Fruit fly (Drosophila melanogaster) whole organism, embryonic: ENCODE measurements around the gene CG5934.
A peak's percentile ranks its signal among the peaks of the same experiment; 100 is the strongest.

Experiments
- Aef1 ChIP-seq: fragments of 200-800 bp; sonication (Bioruptor generic); IDR thresholded peaks from 3 replicates; pipeline ENCODE4 v1.3.6; 2022; ENCODE audit warnings: missing biosample characterization, missing genetic modification characterization
- Asciz ChIP-seq: fragments of 200-800 bp; sonication (Bioruptor generic); optimal IDR thresholded peaks from 2 replicates; lab custom pipeline; 2017; ENCODE audit warnings: missing biosample characterization, mild to moderate bottlenecking, missing genetic modification characterization, missing genetic modification reagents
- Bdp1 ChIP-seq: fragments of 200-800 bp; sonication (Bioruptor generic); optimal IDR thresholded peaks from 3 replicates; lab custom pipeline; 2016; ENCODE audit warnings: missing biosample characterization, missing genetic modification characterization
- CG10147 ChIP-seq: fragments of 200-800 bp; sonication (Bioruptor generic); optimal IDR thresholded peaks from 2 replicates; lab custom pipeline; 2019; ENCODE audit warnings: missing biosample characterization, mild to moderate bottlenecking, missing genetic modification characterization, moderate library complexity
- CG10462 ChIP-seq: fragments of 200-800 bp; sonication (Bioruptor generic); optimal IDR thresholded peaks from 2 replicates; lab custom pipeline; 2016; ENCODE audit warnings: missing biosample characterization, missing genetic modification characterization
- CG11093 ChIP-seq: fragments of 200-800 bp; sonication (Bioruptor generic); IDR thresholded peaks from 3 replicates; pipeline ENCODE4 v1.3.6; 2022; ENCODE audit warnings: missing biosample characterization, missing genetic modification characterization
- CG11456 ChIP-seq: fragments of 200-800 bp; sonication (Bioruptor generic); IDR thresholded peaks from 3 replicates; pipeline ENCODE4 v1.3.6; 2022; ENCODE audit warnings: missing biosample characterization, missing genetic modification characterization
- CG12104 ChIP-seq: fragments of 200-800 bp; sonication (Bioruptor generic); optimal IDR thresholded peaks from 3 replicates; lab custom pipeline; 2016; ENCODE audit warnings: missing biosample characterization, missing genetic modification characterization
- CG12659 ChIP-seq: fragments of 200-800 bp; sonication (Bioruptor generic); optimal IDR thresholded peaks from 3 replicates; lab custom pipeline; 2017; ENCODE audit warnings: mild to moderate bottlenecking, missing biosample characterization, missing genetic modification reagents, missing genetic modification characterization
- CG14860 ChIP-seq: fragments of 200-800 bp; sonication (Bioruptor generic); IDR thresholded peaks from 3 replicates; pipeline ENCODE4 v1.3.6; 2022; ENCODE audit warnings: missing biosample characterization, missing genetic modification characterization; ENCODE audit not compliant: partially characterized antibody
- CG16779 ChIP-seq: fragments of 200-800 bp; sonication (Bioruptor generic); IDR thresholded peaks from 2 replicates; pipeline ENCODE4 v1.3.6; 2022; ENCODE audit warnings: missing biosample characterization, missing genetic modification characterization
- CG16815 ChIP-seq: fragments of 200-800 bp; sonication (Bioruptor generic); optimal IDR thresholded peaks from 3 replicates; lab custom pipeline; 2017; ENCODE audit warnings: missing biosample characterization, mild to moderate bottlenecking, missing genetic modification characterization
- CG17612 ChIP-seq: fragments of 200-800 bp; sonication (Bioruptor generic); IDR thresholded peaks from 2 replicates; pipeline ENCODE4 v1.3.6; 2022; ENCODE audit warnings: missing biosample characterization, missing genetic modification characterization
- CG18011 ChIP-seq: fragments of 200-800 bp; sonication (Bioruptor generic); optimal IDR thresholded peaks from 2 replicates; lab custom pipeline; 2017; ENCODE audit warnings: missing biosample characterization, missing genetic modification characterization, mild to moderate bottlenecking, moderate library complexity, missing genotype
- CG31365 ChIP-seq: fragments of 200-800 bp; sonication (Bioruptor generic); optimal IDR thresholded peaks from 2 replicates; lab custom pipeline; 2018; ENCODE audit warnings: missing biosample characterization, mild to moderate bottlenecking, missing genetic modification characterization
- CG31441 ChIP-seq: fragments of 200-800 bp; sonication (Bioruptor generic); IDR thresholded peaks from 2 replicates; pipeline ENCODE4 v1.3.6; 2022; ENCODE audit warnings: missing biosample characterization, missing genetic modification characterization
- CG32767 ChIP-seq: fragments of 200-800 bp; sonication (Bioruptor generic); IDR thresholded peaks from 2 replicates; pipeline ENCODE4 v1.3.6; 2022; ENCODE audit warnings: missing biosample characterization, missing genetic modification characterization
- CG3995 ChIP-seq: fragments of 200-800 bp; sonication (Bioruptor generic); optimal IDR thresholded peaks from 3 replicates; lab custom pipeline; 2016; ENCODE audit warnings: missing biosample characterization, missing genetic modification characterization
- CG4730 ChIP-seq: fragments of 200-800 bp; sonication (Bioruptor generic); IDR thresholded peaks from 2 replicates; pipeline ENCODE4 v1.3.6; 2022; ENCODE audit warnings: missing biosample characterization, missing genetic modification characterization
- CG6765 ChIP-seq: fragments of 200-800 bp; sonication (Bioruptor generic); optimal IDR thresholded peaks from 3 replicates; lab custom pipeline; 2017; ENCODE audit warnings: missing biosample characterization, mild to moderate bottlenecking, missing genetic modification characterization
- CG7745 ChIP-seq: fragments of 200-800 bp; sonication (Bioruptor generic); optimal IDR thresholded peaks from 2 replicates; lab custom pipeline; 2018; ENCODE audit warnings: missing biosample characterization, mild to moderate bottlenecking, missing genetic modification characterization, moderate library complexity
- CG8388 ChIP-seq: fragments of 200-800 bp; sonication (Bioruptor generic); optimal IDR thresholded peaks from 2 replicates; lab custom pipeline; 2019; ENCODE audit warnings: missing biosample characterization, mild to moderate bottlenecking, missing genetic modification characterization, moderate library complexity
- CG9876 ChIP-seq: fragments of 200-800 bp; sonication (Bioruptor generic); optimal IDR thresholded peaks from 2 replicates; lab custom pipeline; 2016; ENCODE audit warnings: missing biosample characterization, missing genetic modification characterization
- Dbx ChIP-seq: fragments of 200-800 bp; sonication (Bioruptor generic); IDR thresholded peaks from 3 replicates; pipeline ENCODE4 v1.3.6; 2022; ENCODE audit warnings: missing biosample characterization, missing genetic modification characterization
- Doc3 ChIP-seq: fragments of 200-800 bp; sonication (Bioruptor generic); IDR thresholded peaks from 3 replicates; pipeline ENCODE4 v1.3.6; 2022; ENCODE audit warnings: missing biosample characterization, missing genetic modification characterization; ENCODE audit not compliant: partially characterized antibody
- ERR ChIP-seq: fragments of 200-800 bp; sonication (Bioruptor generic); optimal IDR thresholded peaks from 2 replicates; lab custom pipeline; 2016; ENCODE audit warnings: missing biosample characterization, missing genetic modification characterization
- HLHmδ ChIP-seq: fragments of 200-800 bp; sonication (Bioruptor generic); optimal IDR thresholded peaks from 2 replicates; lab custom pipeline; 2018; ENCODE audit warnings: missing biosample characterization, mild to moderate bottlenecking, missing genetic modification characterization, moderate library complexity
- Hr39 ChIP-seq: fragments of >200 bp; optimal IDR thresholded peaks from 2 replicates; lab custom pipeline; 2017
- Kr ChIP-seq: fragments of 200-800 bp; sonication (Bioruptor generic); optimal IDR thresholded peaks from 2 replicates; lab custom pipeline; 2017; ENCODE audit warnings: missing biosample characterization, mild to moderate bottlenecking, missing genetic modification characterization
- Lpt ChIP-seq: fragments of >200 bp; optimal IDR thresholded peaks from 2 replicates; lab custom pipeline; 2018; ENCODE audit warnings: missing biosample characterization, missing genetic modification characterization
- NK7.1 ChIP-seq: fragments of 200-800 bp; sonication (Bioruptor generic); optimal IDR thresholded peaks from 3 replicates; lab custom pipeline; 2016; ENCODE audit warnings: missing biosample characterization, missing genetic modification characterization
- Oaz ChIP-seq: fragments of 200-800 bp; sonication (Bioruptor generic); IDR thresholded peaks from 2 replicates; pipeline ENCODE4 v1.3.6; 2022; ENCODE audit warnings: missing biosample characterization, missing genetic modification characterization
- Side ChIP-seq: fragments of 200-800 bp; sonication (Bioruptor generic); optimal IDR thresholded peaks from 2 replicates; lab custom pipeline; 2016; ENCODE audit warnings: missing biosample characterization, missing genetic modification characterization
- Ssrp ChIP-seq: fragments of 200-800 bp; sonication (Bioruptor generic); optimal IDR thresholded peaks from 2 replicates; lab custom pipeline; 2018; ENCODE audit warnings: missing biosample characterization, mild to moderate bottlenecking, missing genetic modification characterization, moderate library complexity
- Xbp1 ChIP-seq: fragments of 200-800 bp; sonication (Bioruptor generic); optimal IDR thresholded peaks from 3 replicates; lab custom pipeline; 2016; ENCODE audit warnings: missing biosample characterization, mild to moderate bottlenecking, missing genetic modification characterization
- ap ChIP-seq: fragments of 200-800 bp; sonication (Bioruptor generic); IDR thresholded peaks from 2 replicates; pipeline ENCODE4 v1.3.6; 2022; ENCODE audit warnings: missing biosample characterization, missing genetic modification characterization
- br ChIP-seq: fragments of >200 bp; optimal IDR thresholded peaks from 2 replicates; lab custom pipeline; 2017
- chinmo ChIP-seq: fragments of 200-800 bp; sonication (Bioruptor generic); IDR thresholded peaks from 4 replicates; pipeline ENCODE4 v1.3.6; 2022; ENCODE audit warnings: missing biosample characterization, missing genetic modification characterization; ENCODE audit not compliant: partially characterized antibody
- ind ChIP-seq: fragments of 200-800 bp; sonication (Bioruptor generic); optimal IDR thresholded peaks from 3 replicates; lab custom pipeline; 2016; ENCODE audit warnings: missing biosample characterization, missing genetic modification characterization
- nerfin-1 ChIP-seq: fragments of 200-800 bp; sonication (Bioruptor generic); optimal IDR thresholded peaks from 3 replicates; lab custom pipeline; 2019; ENCODE audit warnings: missing biosample characterization, mild to moderate bottlenecking, missing genetic modification characterization, moderate library complexity
- oc ChIP-seq: fragments of 200-800 bp; sonication (Bioruptor generic); optimal IDR thresholded peaks from 2 replicates; lab custom pipeline; 2018; ENCODE audit warnings: missing biosample characterization, mild to moderate bottlenecking, missing genetic modification characterization, moderate library complexity
- repo ChIP-seq: fragments of 200-800 bp; sonication (Bioruptor generic); optimal IDR thresholded peaks from 2 replicates; lab custom pipeline; 2016; ENCODE audit warnings: missing biosample characterization, missing genetic modification characterization
- row ChIP-seq: fragments of 200-800 bp; sonication (Bioruptor generic); IDR thresholded peaks from 3 replicates; pipeline ENCODE4 v1.3.6; 2022; ENCODE audit warnings: missing biosample characterization, missing genetic modification characterization
- sd ChIP-seq: fragments of 200-800 bp; sonication (Bioruptor generic); optimal IDR thresholded peaks from 3 replicates; lab custom pipeline; 2018; ENCODE audit warnings: missing biosample characterization, mild to moderate bottlenecking, missing genetic modification characterization, moderate library complexity
- seq ChIP-seq: fragments of 200-800 bp; sonication (Bioruptor generic); IDR thresholded peaks from 2 replicates; pipeline ENCODE4 v1.3.6; 2022; ENCODE audit warnings: missing biosample characterization, missing genetic modification characterization
- sima ChIP-seq: fragments of 200-800 bp; sonication (Bioruptor generic); optimal IDR thresholded peaks from 2 replicates; lab custom pipeline; 2016; ENCODE audit warnings: missing biosample characterization, missing genetic modification characterization
- stwl ChIP-seq: fragments of 200-800 bp; sonication (Bioruptor generic); optimal IDR thresholded peaks from 3 replicates; lab custom pipeline; 2018; ENCODE audit warnings: missing biosample characterization, mild to moderate bottlenecking, missing genetic modification characterization, moderate library complexity
- tap ChIP-seq: fragments of 200-800 bp; optimal IDR thresholded peaks from 3 replicates; lab custom pipeline; 2019; ENCODE audit warnings: missing biosample characterization, mild to moderate bottlenecking, missing genetic modification characterization, moderate library complexity
- unc-4 ChIP-seq: fragments of 200-800 bp; sonication (Bioruptor generic); IDR thresholded peaks from 2 replicates; pipeline ENCODE4 v1.3.6; 2022; ENCODE audit warnings: missing biosample characterization, missing genetic modification characterization; ENCODE audit not compliant: partially characterized antibody
- unpg ChIP-seq: fragments of 200-800 bp; sonication (Bioruptor generic); optimal IDR thresholded peaks from 3 replicates; lab custom pipeline; 2018; ENCODE audit warnings: missing biosample characterization, mild to moderate bottlenecking, missing genetic modification characterization, moderate library complexity

Gene CG5934

dm6 chr3R:27292159-27292880, 18.8 kb downstream of the CG5934 start, which contains the start of gene CG3348 (continued):
- TF ChIP-seq Oaz (peak; percentile 49; the same call in 1 of the 2 replicates), tap (peak; percentile 48), CG6765 (GFP tag; lab: Kevin White, UChicago) (peak; percentile 42), CG4730 (GFP tag; lab: Robert Waterston, UW) (no peak), Bdp1 (peak; percentile 40), HLHmδ (GFP tag; lab: Kevin White, UChicago) (no peak), ind (GFP tag; lab: Kevin White, UChicago) (peak; percentile 76), CG3995 (GFP tag; lab: Kevin White, UChicago) (peak; percentile 59), CG17612 (peak; percentile 63; the same call in 1 of the 2 replicates), CG11456 (peak; percentile 85), seq (GFP tag; lab: Robert Waterston, UW) (peak; percentile 68), Hr39 (lab: Kevin White, UChicago) (no peak), Kr (GFP tag; lab: Kevin White, UChicago) (no peak), CG18011 (peak; percentile 20), ERR (GFP tag; lab: Kevin White, UChicago) (peak; percentile 42), CG31365 (tag; lab: Kevin White, UChicago) (no peak), CG11093 (GFP tag; lab: Robert Waterston, UW) (no peak), CG16815 (GFP tag; lab: Kevin White, UChicago) (peak; percentile 64), CG14860 (GFP tag; lab: Robert Waterston, UW) (no peak), CG9876 (peak; percentile 10), CG31441 (peak; percentile 59), stwl (tag; lab: Kevin White, UChicago) (no peak), repo (no peak), Lpt (GFP tag; lab: Kevin White, UChicago) (no peak), NK7.1 (peak; percentile 34), sd (tag; lab: Kevin White, UChicago) (peak; percentile 50), unpg (GFP tag; lab: Kevin White, UChicago) (peak; percentile 80), CG12659 (peak; percentile 54), CG10147 (GFP tag; lab: Kevin White, UChicago) (peak; percentile 90), unc-4 (no peak), nerfin-1 (tag; lab: Kevin White, UChicago) (peak; percentile 57), Asciz (GFP tag; lab: Kevin White, UChicago) (peak; percentile 61), ap (no peak), row (GFP tag; lab: Robert Waterston, UW) (peak; percentile 74), CG10462 (GFP tag; lab: Kevin White, UChicago) (no peak), Ssrp (tag; lab: Kevin White, UChicago) (peak; percentile 47), CG32767 (0 out of 2 replicates have a peak, but pooled peaks have one; percentile 39), CG16779 (GFP tag; lab: Robert Waterston, UW) (0 out of 2 replicates have a peak, but pooled peaks have one; percentile 48), CG12104 (GFP tag; lab: Kevin White, UChicago) (peak; percentile 77), CG7745 (tag; lab: Kevin White, UChicago) (no peak), Xbp1 (peak; percentile 58), Doc3 (GFP tag; lab: Robert Waterston, UW) (no peak), Aef1 (GFP tag; lab: Robert Waterston, UW) (peak; percentile 75), sima (GFP tag; lab: Kevin White, UChicago) (no peak), br (no peak), chinmo (GFP tag; lab: Robert Waterston, UW) (no peak), CG8388 (GFP tag; lab: Kevin White, UChicago) (peak; percentile 67), Dbx (peak; percentile 89), Side (GFP tag; lab: Kevin White, UChicago) (peak; percentile 61), oc (no peak)
